Worm (Caenorhabditis elegans) whole organism, late embryonic: Measurements from ENCODE around the gene T24C4.10.

Source experiments
- C08G9.2 ChIP-seq: sonication (generic microtip); optimal IDR thresholded peaks from 2 replicates; lab custom pipeline; 2016; ENCODE audit warnings: mild to moderate bottlenecking, missing genetic modification characterization, moderate library complexity, missing compliant biosample characterization
- F13H6.1 ChIP-seq: sonication (generic microtip); optimal IDR thresholded peaks from 2 replicates; lab custom pipeline; 2016; ENCODE audit warnings: missing genetic modification characterization, missing compliant biosample characterization
- K02D7.2 ChIP-seq: sonication (generic microtip); optimal IDR thresholded peaks from 2 replicates; lab custom pipeline; 2017; ENCODE audit warnings: mild to moderate bottlenecking, missing genetic modification characterization, missing compliant biosample characterization
- K09A11.1 ChIP-seq: sonication (generic microtip); optimal IDR thresholded peaks from 2 replicates; lab custom pipeline; 2017; ENCODE audit warnings: antibody characterized with exemption, mild to moderate bottlenecking, missing genetic modification characterization, missing compliant biosample characterization; ENCODE audit not compliant: insufficient read depth
- T23F11.4 ChIP-seq: fragments of 200-800 bp; sonication (Bioruptor generic); optimal IDR thresholded peaks from 2 replicates; lab custom pipeline; 2018; ENCODE audit warnings: mild to moderate bottlenecking, missing genetic modification characterization, missing compliant biosample characterization
- Y22D7AL.16 ChIP-seq: sonication (generic microtip); optimal IDR thresholded peaks from 2 replicates; lab custom pipeline; 2016; ENCODE audit warnings: missing genetic modification characterization, missing compliant biosample characterization
- ahr-1 ChIP-seq: sonication (generic microtip); optimal IDR thresholded peaks from 2 replicates; lab custom pipeline; 2016; ENCODE audit warnings: missing genetic modification characterization, missing compliant biosample characterization
- ceh-14 ChIP-seq: sonication (generic microtip); optimal IDR thresholded peaks from 2 replicates; lab custom pipeline; 2016; ENCODE audit warnings: missing genotype, missing genetic modification characterization, missing compliant biosample characterization
- ceh-18 ChIP-seq: sonication (generic microtip); optimal IDR thresholded peaks from 2 replicates; lab custom pipeline; 2016; ENCODE audit warnings: missing genetic modification characterization, missing compliant biosample characterization
- ceh-19 ChIP-seq: fragments of 200-800 bp; sonication (Bioruptor generic); optimal IDR thresholded peaks from 2 replicates; lab custom pipeline; 2018; ENCODE audit warnings: mild to moderate bottlenecking, missing genetic modification characterization, missing compliant biosample characterization
- ceh-22 ChIP-seq: sonication (generic microtip); optimal IDR thresholded peaks from 2 replicates; lab custom pipeline; 2017; ENCODE audit warnings: missing biosample characterization, missing genetic modification characterization
- ceh-30 ChIP-seq: fragments of 150-350 bp; optimal IDR thresholded peaks from 2 replicates; lab custom pipeline; 2014; ENCODE audit warnings: missing biosample characterization, missing genetic modification characterization
- ceh-45 ChIP-seq: fragments of 200-800 bp; sonication (Bioruptor generic); IDR thresholded peaks from 2 replicates; pipeline ENCODE4 v1.3.6; 2022; ENCODE audit warnings: missing genetic modification reagents, missing genetic modification characterization, missing compliant biosample characterization
- ceh-9 ChIP-seq: sonication (generic microtip); optimal IDR thresholded peaks from 2 replicates; lab custom pipeline; 2016; ENCODE audit warnings: mild to moderate bottlenecking, missing genetic modification characterization, inconsistent platforms, missing compliant biosample characterization
- elt-4 ChIP-seq: sonication (generic microtip); optimal IDR thresholded peaks from 2 replicates; lab custom pipeline; 2016; ENCODE audit warnings: missing genetic modification characterization, missing compliant biosample characterization
- ets-4 ChIP-seq: sonication (generic microtip); optimal IDR thresholded peaks from 2 replicates; lab custom pipeline; 2016; ENCODE audit warnings: missing genetic modification characterization, missing compliant biosample characterization
- fax-1 ChIP-seq: sonication (generic microtip); optimal IDR thresholded peaks from 2 replicates; lab custom pipeline; 2016; ENCODE audit warnings: missing genotype, missing genetic modification characterization, missing compliant biosample characterization
- fkh-10 ChIP-seq: fragments of 150-350 bp; optimal IDR thresholded peaks from 2 replicates; lab custom pipeline; 2014; ENCODE audit warnings: missing biosample characterization, missing genetic modification reagents, missing genetic modification characterization
- fkh-6 ChIP-seq: sonication (generic microtip); optimal IDR thresholded peaks from 2 replicates; lab custom pipeline; 2016; ENCODE audit warnings: missing genetic modification characterization, missing compliant biosample characterization
- hlh-13 ChIP-seq: fragments of 200-800 bp; sonication (Bioruptor generic); optimal IDR thresholded peaks from 2 replicates; lab custom pipeline; 2018; ENCODE audit warnings: mild to moderate bottlenecking, missing genetic modification characterization, missing compliant biosample characterization
- hlh-30 ChIP-seq: sonication (generic microtip); optimal IDR thresholded peaks from 2 replicates; lab custom pipeline; 2017; ENCODE audit warnings: antibody characterized with exemption, missing genetic modification characterization, missing compliant biosample characterization; ENCODE audit not compliant: insufficient read depth
- hlh-6 ChIP-seq: sonication (generic microtip); optimal IDR thresholded peaks from 2 replicates; lab custom pipeline; 2016; ENCODE audit warnings: missing genotype, missing genetic modification characterization, missing compliant biosample characterization
- hlh-8 ChIP-seq: sonication (generic microtip); optimal IDR thresholded peaks from 2 replicates; lab custom pipeline; 2016; ENCODE audit warnings: missing genotype, missing genetic modification characterization, missing compliant biosample characterization
- lim-6 ChIP-seq: sonication (generic microtip); optimal IDR thresholded peaks from 2 replicates; lab custom pipeline; 2016; ENCODE audit warnings: missing genetic modification characterization, missing compliant biosample characterization
- madf-2 ChIP-seq: sonication (generic microtip); optimal IDR thresholded peaks from 2 replicates; lab custom pipeline; 2017; ENCODE audit warnings: missing genetic modification characterization, missing compliant biosample characterization
- mec-3 ChIP-seq: sonication (generic microtip); optimal IDR thresholded peaks from 2 replicates; lab custom pipeline; 2016; ENCODE audit warnings: borderline replicate concordance, missing genetic modification characterization, missing compliant biosample characterization
- pax-1 ChIP-seq: fragments of 150-350 bp; optimal IDR thresholded peaks from 2 replicates; lab custom pipeline; 2014; ENCODE audit warnings: missing biosample characterization, missing genetic modification characterization
- pqm-1 ChIP-seq: sonication (generic microtip); optimal IDR thresholded peaks from 2 replicates; lab custom pipeline; 2016; ENCODE audit warnings: missing genetic modification characterization, missing compliant biosample characterization
- ref-2 ChIP-seq: sonication (generic microtip); optimal IDR thresholded peaks from 2 replicates; lab custom pipeline; 2016; ENCODE audit warnings: missing genetic modification characterization, missing compliant biosample characterization
- rnt-1 ChIP-seq: sonication (generic microtip); optimal IDR thresholded peaks from 2 replicates; lab custom pipeline; 2016; ENCODE audit warnings: missing genetic modification characterization, missing compliant biosample characterization
- sdc-2 ChIP-seq: sonication (generic microtip); optimal IDR thresholded peaks from 2 replicates; lab custom pipeline; 2016; ENCODE audit warnings: missing genotype, missing genetic modification characterization, missing compliant biosample characterization
- sox-2 ChIP-seq: fragments of 200-800 bp; sonication (Bioruptor generic); IDR thresholded peaks from 2 replicates; pipeline ENCODE4 v1.3.6; 2022; ENCODE audit warnings: missing genetic modification reagents, missing genetic modification characterization, missing compliant biosample characterization
- ttx-3 ChIP-seq: sonication (generic microtip); optimal IDR thresholded peaks from 2 replicates; lab custom pipeline; 2016; ENCODE audit warnings: missing genetic modification reagents, missing genetic modification characterization, missing compliant biosample characterization
- unc-3 ChIP-seq, 2 experiments: fragments of 200-800 bp in 1 of 2; sonication (Bioruptor generic) in 1 of 2; sonication (generic microtip) in 1 of 2; conservative IDR thresholded peaks in 1 of 2; optimal IDR thresholded peaks in 1 of 2; 2 replicates each; pipeline versions ENCODE4 v1.3.6 to Lab custom; 2016 to 2022; ENCODE audit warnings: missing compliant biosample characterization in 2 of 2, missing genetic modification characterization in 2 of 2, missing genetic modification reagents in 1 of 2
- unc-42 ChIP-seq: sonication (generic microtip); optimal IDR thresholded peaks from 2 replicates; lab custom pipeline; 2016; ENCODE audit warnings: missing genotype, missing genetic modification characterization, missing compliant biosample characterization
- unc-55 ChIP-seq: sonication (generic microtip); optimal IDR thresholded peaks from 2 replicates; lab custom pipeline; 2017; ENCODE audit warnings: missing biosample characterization, missing genetic modification reagents, missing genetic modification characterization
- unc-86 ChIP-seq: sonication (generic microtip); optimal IDR thresholded peaks from 2 replicates; lab custom pipeline; 2016; ENCODE audit warnings: missing genetic modification characterization, missing compliant biosample characterization
- zip-5 ChIP-seq: sonication (generic microtip); optimal IDR thresholded peaks from 2 replicates; lab custom pipeline; 2016; ENCODE audit warnings: missing genetic modification characterization, missing compliant biosample characterization

The T24C4.10 gene

DNA sequence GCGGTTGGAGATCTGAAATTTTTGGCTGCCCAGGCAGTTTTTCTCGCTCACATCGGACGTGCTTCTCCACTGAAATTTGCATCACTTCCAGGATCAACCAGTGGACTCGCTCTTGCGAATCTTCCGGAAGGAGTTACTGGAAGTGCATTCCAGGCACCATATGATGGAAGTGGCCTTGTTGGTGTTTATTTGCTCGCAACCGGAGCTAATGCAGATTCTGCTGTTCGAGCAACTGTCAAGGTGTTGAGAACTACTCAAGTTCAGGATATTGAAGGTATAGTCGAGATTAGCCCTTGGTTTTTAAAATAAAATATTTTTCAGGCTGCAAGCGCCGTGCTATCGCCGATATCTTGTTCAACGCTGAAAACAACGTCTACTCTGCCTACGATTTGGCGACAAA, 10.2 kb downstream of the T24C4.10 start:
- no peak for TF ChIP-seq sdc-2 (tag; lab: Kevin White, UChicago)
- no peak for TF ChIP-seq mec-3 (tag; lab: Kevin White, UChicago)

ce11 chrIII:879634-880033, 11.4 kb downstream of the T24C4.10 start, which contains the start of the genes T24C4.5 and ucr-2.3:
T24C4.5 (minus strand) TSS chrIII:879734.
ucr-2.3 (plus strand) TSS chrIII:879860.
- TF ChIP-seq hlh-8 (tag; lab: Kevin White, UChicago) = no peak
- no peak for TF ChIP-seq ceh-45 (GFP tag; lab: Robert Waterston, UW)
- no peak for TF ChIP-seq unc-42 (tag; lab: Kevin White, UChicago)
- no peak for TF ChIP-seq ceh-18 (tag; lab: Kevin White, UChicago)
- TF ChIP-seq C08G9.2 (tag; lab: Kevin White, UChicago) = no peak
- no peak for TF ChIP-seq ahr-1 (tag; lab: Kevin White, UChicago)
- TF ChIP-seq unc-55 (GFP tag; lab: Kevin White, UChicago) = no peak
- TF ChIP-seq unc-3 (GFP tag; conservative IDR thresholded peaks at IDR 0.05; lab: Robert Waterston, UW) = no peak
- no peak for TF ChIP-seq unc-3 (tag; optimal IDR thresholded peaks at IDR 0.05; lab: Kevin White, UChicago)
- no peak for TF ChIP-seq ceh-22 (tag; lab: Kevin White, UChicago)
- TF ChIP-seq ceh-14 (tag; lab: Kevin White, UChicago) = no peak
- no peak for TF ChIP-seq sdc-2 (tag; lab: Kevin White, UChicago)
- no peak for TF ChIP-seq madf-2 (tag; lab: Kevin White, UChicago)
- TF ChIP-seq T23F11.4 = no peak
- no peak for TF ChIP-seq hlh-13 (GFP tag; lab: Kevin White, UChicago)
- no peak for TF ChIP-seq pax-1 (tag; lab: Kevin White, UChicago)
- no peak for TF ChIP-seq unc-86 (tag; lab: Kevin White, UChicago)
- no peak for TF ChIP-seq ttx-3 (tag; lab: Kevin White, UChicago)
- TF ChIP-seq ceh-9 (tag; lab: Kevin White, UChicago) = no peak
- no peak for TF ChIP-seq zip-5
- TF ChIP-seq rnt-1 (tag; lab: Kevin White, UChicago) = no peak

ce11 chrIII:873432-873831, 17.6 kb downstream of the T24C4.10 start, which contains the start of gene clc-19:
clc-19 (minus strand) TSS chrIII:873566.
- TF ChIP-seq hlh-13 (GFP tag; lab: Kevin White, UChicago) = no peak
- TF ChIP-seq hlh-6 (tag; lab: Kevin White, UChicago) = no peak
- TF ChIP-seq Y22D7AL.16 (tag; lab: Kevin White, UChicago) = no peak
- no peak for TF ChIP-seq pax-1 (tag; lab: Kevin White, UChicago)

ce11 chrIII:872373-872772, 18.7 kb downstream of the T24C4.10 start, which contains the start of the genes T24C4.3 and clc-20:
T24C4.3 (minus strand) TSS chrIII:872473.
clc-20 (plus strand) TSS chrIII:872583.
- TF ChIP-seq C08G9.2 (tag; lab: Kevin White, UChicago) (no peak), K09A11.1 (tag; lab: Kevin White, UChicago) (no peak), ahr-1 (tag; lab: Kevin White, UChicago) (no peak), pqm-1 (no peak), hlh-30 (tag; lab: Kevin White, UChicago) (no peak), ceh-30 (no peak), elt-4 (tag; lab: Kevin White, UChicago) (no peak), K02D7.2 (tag; lab: Kevin White, UChicago) (no peak), ref-2 (tag; lab: Kevin White, UChicago) (no peak), ceh-19 (GFP tag; lab: Kevin White, UChicago) (no peak), ceh-14 (tag; lab: Kevin White, UChicago) (no peak), lim-6 (tag; lab: Kevin White, UChicago) (no peak), hlh-13 (GFP tag; lab: Kevin White, UChicago) (no peak), ets-4 (tag; lab: Kevin White, UChicago) (no peak), fkh-10 (GFP tag; lab: Kevin White, UChicago) (no peak), fax-1 (tag; lab: Kevin White, UChicago) (no peak), F13H6.1 (tag; lab: Kevin White, UChicago) (no peak), fkh-6 (tag; lab: Kevin White, UChicago) (no peak), madf-2 (tag; lab: Kevin White, UChicago) (no peak), sox-2 (GFP tag; lab: Robert Waterston, UW) (no peak)
